Fruit fly (Drosophila melanogaster) whole organism, embryonic: ENCODE data around the gene mRpL30.

Experiments
- CG10959 ChIP-seq: fragments of 200-800 bp; sonication (Bioruptor generic); IDR thresholded peaks from 2 replicates; pipeline ENCODE4 v1.3.6; 2022; ENCODE audit warnings: missing biosample characterization, missing genetic modification characterization
- CG11085 ChIP-seq: fragments of 200-800 bp; sonication (Bioruptor generic); IDR thresholded peaks from 2 replicates; pipeline ENCODE4 v1.3.6; 2022; ENCODE audit warnings: missing biosample characterization, missing genetic modification characterization
- CG12744 ChIP-seq: fragments of 200-800 bp; sonication (Bioruptor generic); optimal IDR thresholded peaks from 2 replicates; lab custom pipeline; 2016; ENCODE audit warnings: missing biosample characterization, missing genetic modification characterization
- CG15601 ChIP-seq: fragments of 200-800 bp; sonication (Bioruptor generic); optimal IDR thresholded peaks from 3 replicates; lab custom pipeline; 2019; ENCODE audit warnings: missing biosample characterization, mild to moderate bottlenecking, missing genetic modification characterization, moderate library complexity
- CG1602 ChIP-seq: fragments of 200-800 bp; sonication (Bioruptor generic); optimal IDR thresholded peaks from 3 replicates; lab custom pipeline; 2016; ENCODE audit warnings: missing biosample characterization, missing genetic modification characterization
- CG1603 ChIP-seq: fragments of 200-800 bp; sonication (Bioruptor generic); optimal IDR thresholded peaks from 2 replicates; lab custom pipeline; 2019; ENCODE audit warnings: missing biosample characterization, mild to moderate bottlenecking, missing genetic modification characterization, moderate library complexity
- CG2712 ChIP-seq: fragments of 200-800 bp; optimal IDR thresholded peaks from 3 replicates; lab custom pipeline; 2019; ENCODE audit warnings: missing biosample characterization, mild to moderate bottlenecking, missing genetic modification characterization, moderate library complexity
- CG31224 ChIP-seq: fragments of 200-800 bp; sonication (Bioruptor generic); IDR thresholded peaks from 2 replicates; pipeline ENCODE4 v1.3.6; 2022; ENCODE audit warnings: missing biosample characterization, missing genetic modification characterization
- CG31365 ChIP-seq: fragments of 200-800 bp; sonication (Bioruptor generic); optimal IDR thresholded peaks from 2 replicates; lab custom pipeline; 2018; ENCODE audit warnings: missing biosample characterization, mild to moderate bottlenecking, missing genetic modification characterization
- CG4854 ChIP-seq: fragments of 200-800 bp; sonication (Bioruptor generic); optimal IDR thresholded peaks from 2 replicates; lab custom pipeline; 2016; ENCODE audit warnings: missing biosample characterization, missing genetic modification characterization, inconsistent platforms
- CG7357 ChIP-seq: fragments of 200-800 bp; sonication (Bioruptor generic); IDR thresholded peaks from 3 replicates; pipeline ENCODE4 v1.3.6; 2022; ENCODE audit warnings: missing biosample characterization, missing genetic modification characterization
- Ets65A ChIP-seq: fragments of 200-800 bp; sonication (Bioruptor generic); peaks from one replicate; lab custom pipeline; 2016; ENCODE audit warnings: missing biosample characterization, missing genetic modification characterization
- HLHmδ ChIP-seq: fragments of 200-800 bp; sonication (Bioruptor generic); optimal IDR thresholded peaks from 2 replicates; lab custom pipeline; 2018; ENCODE audit warnings: missing biosample characterization, mild to moderate bottlenecking, missing genetic modification characterization, moderate library complexity
- HmgD ChIP-seq: fragments of 200-800 bp; sonication (Bioruptor generic); optimal IDR thresholded peaks from 3 replicates; lab custom pipeline; 2016; ENCODE audit warnings: missing biosample characterization, missing genetic modification characterization
- Hr78 ChIP-seq, 2 experiments: fragments of 200-800 bp in 1 of 2; fragments of >200 bp in 1 of 2; sonication (Bioruptor generic) in 1 of 2; optimal IDR thresholded peaks; 2 replicates each; lab custom pipeline; 2017 to 2019; ENCODE audit warnings: missing biosample characterization in 2 of 2, missing genetic modification characterization in 2 of 2, mild to moderate bottlenecking in 1 of 2, moderate library complexity in 1 of 2
- Lpt ChIP-seq: fragments of >200 bp; optimal IDR thresholded peaks from 2 replicates; lab custom pipeline; 2018; ENCODE audit warnings: missing biosample characterization, missing genetic modification characterization
- MBD-R2 ChIP-seq: fragments of 200-800 bp; sonication (Bioruptor generic); IDR thresholded peaks from 2 replicates; pipeline ENCODE4 v1.3.6; 2022; ENCODE audit warnings: missing biosample characterization, missing genetic modification characterization
- MESR4 ChIP-seq: fragments of 200-800 bp; sonication (Bioruptor generic); optimal IDR thresholded peaks from 2 replicates; lab custom pipeline; 2018; ENCODE audit warnings: missing biosample characterization, mild to moderate bottlenecking, missing genetic modification characterization, moderate library complexity
- Tbp ChIP-seq: fragments of >200 bp; optimal IDR thresholded peaks from 2 replicates; lab custom pipeline; 2018; ENCODE audit warnings: missing biosample characterization, missing genetic modification characterization
- Vsx1 ChIP-seq: fragments of 200-800 bp; sonication (Bioruptor generic); optimal IDR thresholded peaks from 2 replicates; lab custom pipeline; 2017; ENCODE audit warnings: missing biosample characterization, mild to moderate bottlenecking, missing genetic modification characterization, missing genetic modification reagents
- amos ChIP-seq: fragments of 200-800 bp; sonication (Bioruptor generic); IDR thresholded peaks from 2 replicates; pipeline ENCODE4 v1.3.6; 2022; ENCODE audit warnings: missing biosample characterization, missing genetic modification characterization; ENCODE audit not compliant: partially characterized antibody
- bab2 ChIP-seq: fragments of 200-800 bp; sonication (Bioruptor generic); optimal IDR thresholded peaks from 2 replicates; lab custom pipeline; 2016; ENCODE audit warnings: missing biosample characterization, missing genetic modification characterization
- dmrt11E ChIP-seq: fragments of 200-800 bp; sonication (Bioruptor generic); optimal IDR thresholded peaks from 3 replicates; lab custom pipeline; 2018; ENCODE audit warnings: missing biosample characterization, mild to moderate bottlenecking, missing genetic modification characterization, moderate library complexity
- ems ChIP-seq: fragments of 200-800 bp; sonication (Bioruptor generic); optimal IDR thresholded peaks from 3 replicates; lab custom pipeline; 2016; ENCODE audit warnings: missing biosample characterization, missing genetic modification characterization
- fd3F ChIP-seq: fragments of 200-800 bp; sonication (Bioruptor generic); optimal IDR thresholded peaks from 2 replicates; lab custom pipeline; 2018; ENCODE audit warnings: missing biosample characterization, mild to moderate bottlenecking, missing genetic modification characterization, moderate library complexity
- fd64A ChIP-seq: fragments of 200-800 bp; sonication (Bioruptor generic); optimal IDR thresholded peaks from 3 replicates; lab custom pipeline; 2018; ENCODE audit warnings: missing biosample characterization, mild to moderate bottlenecking, missing genetic modification characterization
- gem ChIP-seq: fragments of 200-800 bp; sonication (Bioruptor generic); optimal IDR thresholded peaks from 2 replicates; lab custom pipeline; 2019; ENCODE audit warnings: missing biosample characterization, mild to moderate bottlenecking, missing genetic modification characterization, moderate library complexity
- hbn ChIP-seq: fragments of 200-800 bp; sonication (Bioruptor generic); IDR thresholded peaks from 2 replicates; pipeline ENCODE4 v1.3.6; 2022; ENCODE audit warnings: missing biosample characterization, missing genetic modification characterization; ENCODE audit not compliant: partially characterized antibody
- lmd ChIP-seq: fragments of 200-800 bp; sonication (Bioruptor generic); IDR thresholded peaks from 2 replicates; pipeline ENCODE4 v1.3.6; 2022; ENCODE audit warnings: missing biosample characterization, missing genetic modification characterization
- maf-S ChIP-seq: fragments of 200-800 bp; sonication (Bioruptor generic); optimal IDR thresholded peaks from 2 replicates; lab custom pipeline; 2016; ENCODE audit warnings: missing biosample characterization, missing genetic modification characterization
- nom ChIP-seq: fragments of 200-800 bp; sonication (Bioruptor generic); optimal IDR thresholded peaks from 2 replicates; lab custom pipeline; 2017; ENCODE audit warnings: missing biosample characterization, missing genetic modification characterization, mild to moderate bottlenecking, moderate library complexity, missing genetic modification reagents
- pb ChIP-seq: fragments of 200-800 bp; sonication (Bioruptor generic); optimal IDR thresholded peaks from 3 replicates; lab custom pipeline; 2016; ENCODE audit warnings: missing biosample characterization, missing genetic modification characterization
- ranshi ChIP-seq: fragments of 200-800 bp; sonication (Bioruptor generic); IDR thresholded peaks from 2 replicates; pipeline ENCODE4 v1.3.6; 2022; ENCODE audit warnings: missing biosample characterization, missing genetic modification characterization
- ro ChIP-seq: fragments of 200-800 bp; sonication (Bioruptor generic); IDR thresholded peaks from 2 replicates; pipeline ENCODE4 v1.3.6; 2022; ENCODE audit warnings: missing biosample characterization, missing genetic modification characterization
- sisA ChIP-seq: fragments of 200-800 bp; sonication (Bioruptor generic); IDR thresholded peaks from 2 replicates; pipeline ENCODE4 v1.3.6; 2022; ENCODE audit warnings: missing biosample characterization, missing genetic modification characterization
- sob ChIP-seq: fragments of 200-800 bp; sonication (Bioruptor generic); IDR thresholded peaks from 2 replicates; pipeline ENCODE4 v1.3.6; 2022; ENCODE audit warnings: missing biosample characterization, missing genetic modification characterization
- sqz ChIP-seq: fragments of 200-800 bp; sonication (Bioruptor generic); optimal IDR thresholded peaks from 3 replicates; lab custom pipeline; 2018; ENCODE audit warnings: missing biosample characterization, mild to moderate bottlenecking, missing genetic modification characterization
- twi ChIP-seq: fragments of 200-800 bp; optimal IDR thresholded peaks from 2 replicates; lab custom pipeline; 2019; ENCODE audit warnings: missing biosample characterization, mild to moderate bottlenecking, missing genetic modification characterization, moderate library complexity
- unc-4 ChIP-seq: fragments of 200-800 bp; sonication (Bioruptor generic); IDR thresholded peaks from 2 replicates; pipeline ENCODE4 v1.3.6; 2022; ENCODE audit warnings: missing biosample characterization, missing genetic modification characterization; ENCODE audit not compliant: partially characterized antibody
- zf30C ChIP-seq: fragments of 200-800 bp; sonication (Bioruptor generic); optimal IDR thresholded peaks from 3 replicates; lab custom pipeline; 2018; ENCODE audit warnings: missing biosample characterization, mild to moderate bottlenecking, missing genetic modification characterization

The mRpL30 gene

DNA sequence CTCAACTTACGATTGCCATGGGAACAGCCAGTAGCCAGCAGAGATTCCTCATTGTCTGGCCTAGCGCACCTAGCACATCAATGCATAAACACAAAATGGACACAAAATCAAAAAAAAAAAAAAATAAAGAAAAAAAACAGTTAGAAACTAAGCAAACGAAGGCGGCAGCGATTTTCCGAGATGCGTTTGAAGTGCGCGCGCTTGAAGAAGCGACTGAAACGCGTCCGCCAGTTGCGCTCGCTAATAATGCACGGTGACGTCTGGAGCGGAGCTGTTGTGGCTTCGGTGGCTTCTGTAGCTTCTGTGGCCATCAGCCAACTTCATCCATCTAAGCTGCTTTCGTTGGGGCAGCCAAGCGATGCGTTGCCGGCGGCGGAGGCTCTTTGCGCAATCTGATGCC lies 6.7 kb downstream of the mRpL30 start, which contains the start of gene CG15473:
Gene CG15473 (minus strand): TSS at position 101 of the 400 bp plus-strand sequence.
- TF ChIP-seq hbn (GFP tag; lab: Robert Waterston, UW) (no peak), CG10959 (GFP tag; lab: Robert Waterston, UW) (no peak), maf-S (GFP tag; lab: Kevin White, UChicago) (no peak), dmrt11E (no peak), lmd (GFP tag; lab: Robert Waterston, UW) (no peak), CG11085 (no peak), ems (GFP tag; lab: Kevin White, UChicago) (no peak), CG1602 (GFP tag; lab: Kevin White, UChicago) (no peak), CG4854 (no peak), Hr78 (GFP tag; optimal IDR thresholded peaks at IDR 0.05; lab: Kevin White, UChicago) (no peak)
- TF ChIP-seq, all 482 proteins: peak for 0

DNA sequence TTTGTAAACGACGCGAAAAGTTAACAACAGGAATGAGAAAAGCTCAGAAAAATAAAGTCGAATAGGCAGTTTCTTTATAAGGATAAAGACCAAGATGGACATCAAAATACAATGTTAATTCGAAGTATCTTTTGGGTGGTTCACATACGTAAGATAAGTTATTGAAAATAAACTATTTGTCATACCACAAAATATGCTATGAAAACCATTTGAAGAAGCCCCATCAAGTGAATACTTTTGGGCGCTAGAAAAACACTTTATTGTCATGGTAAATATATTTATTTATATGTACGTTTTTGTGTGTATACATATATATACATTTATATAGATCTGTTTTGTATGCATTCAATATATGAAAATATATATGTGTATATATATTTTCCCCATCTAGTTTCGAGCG lies 10.2 kb downstream of the mRpL30 start:
- no peak for TF ChIP-seq HLHmδ (GFP tag; lab: Kevin White, UChicago)
- TF ChIP-seq MBD-R2, result no peak
- TF ChIP-seq bab2, result no peak
- no peak for TF ChIP-seq zf30C (GFP tag; lab: Kevin White, UChicago)
- TF ChIP-seq MESR4, result no peak
- no peak for TF ChIP-seq gem (tag; lab: Kevin White, UChicago)
- TF ChIP-seq twi (tag; lab: Kevin White, UChicago), result no peak
- TF ChIP-seq Tbp, result no peak
- TF ChIP-seq Lpt (GFP tag; lab: Kevin White, UChicago), result no peak
- TF ChIP-seq fd3F, result no peak
- no peak for TF ChIP-seq ro (GFP tag; lab: Robert Waterston, UW)
- TF ChIP-seq CG15601 (tag; lab: Kevin White, UChicago), result no peak
- TF ChIP-seq unc-4, result no peak

DNA sequence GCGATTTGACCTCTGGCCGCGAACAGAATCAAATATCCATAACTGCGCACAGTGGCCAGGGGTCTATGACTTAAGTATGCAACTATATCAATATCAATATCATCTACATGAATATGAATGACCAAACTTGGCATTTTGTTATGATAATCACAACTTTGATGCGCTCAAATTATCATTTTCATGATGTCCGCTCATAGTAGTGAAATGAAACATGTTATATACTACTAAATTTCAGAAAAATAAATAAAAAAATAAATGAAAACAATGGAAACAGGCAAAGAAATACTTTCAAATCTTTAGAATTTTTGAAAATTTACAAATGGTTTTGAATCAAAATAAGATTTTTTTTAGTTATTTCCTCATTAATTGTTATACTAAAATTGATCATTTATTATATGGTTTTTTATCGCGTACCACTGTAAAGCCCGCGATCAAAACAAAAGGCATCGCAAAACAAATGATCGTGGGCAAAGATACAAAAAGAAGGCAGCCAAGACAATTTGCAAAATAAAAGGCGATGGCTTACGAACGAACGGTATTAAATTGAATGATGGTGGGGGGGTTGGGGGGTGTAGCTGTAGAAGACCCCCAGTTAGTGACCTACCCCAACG lies 13.1 kb downstream of the mRpL30 start:
- no peak for TF ChIP-seq Vsx1 (GFP tag; lab: Kevin White, UChicago)
- no peak for TF ChIP-seq pb
- TF ChIP-seq CG31224 (GFP tag; lab: Robert Waterston, UW), result no peak
- no peak for TF ChIP-seq amos (GFP tag; lab: Robert Waterston, UW)
- no peak for TF ChIP-seq HmgD (GFP tag; lab: Kevin White, UChicago)

DNA sequence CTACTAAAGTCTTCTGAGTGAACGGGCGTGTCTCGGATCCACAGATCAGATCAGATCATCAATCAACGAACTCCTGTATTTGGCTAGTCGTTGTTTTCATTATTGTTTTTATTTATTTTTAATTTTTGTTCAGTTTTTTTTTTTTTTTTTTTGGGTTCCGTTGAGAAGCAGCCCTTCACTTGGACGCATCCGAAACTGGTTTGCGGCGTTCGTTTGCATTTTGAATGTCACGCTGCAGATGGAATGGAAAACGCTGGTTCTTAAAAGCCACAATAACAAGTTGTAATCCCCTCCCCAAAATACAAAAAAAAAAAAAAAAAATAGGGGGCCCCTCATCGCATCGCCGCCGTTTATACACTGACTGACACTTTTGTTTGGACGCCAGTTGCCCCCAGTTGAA lies 16.4 kb downstream of the mRpL30 start:
- TF ChIP-seq sob (GFP tag; lab: Robert Waterston, UW) (no peak), CG12744 (GFP tag; lab: Kevin White, UChicago) (no peak), nom (peak; percentile 69), CG1603 (tag; lab: Kevin White, UChicago) (no peak), sisA (GFP tag; lab: Robert Waterston, UW) (no peak), ranshi (no peak), CG31365 (tag; lab: Kevin White, UChicago) (no peak), sqz (GFP tag; lab: Kevin White, UChicago) (peak; percentile 47), fd64A (no peak), CG7357 (GFP tag; lab: Robert Waterston, UW) (no peak), zf30C (GFP tag; lab: Kevin White, UChicago) (no peak), Ets65A (GFP tag; lab: Kevin White, UChicago) (no peak), CG2712 (tag; lab: Kevin White, UChicago) (no peak)
